Worm (Caenorhabditis elegans): ENCODE data around the gene shw-3.

shw-3 gene

ce11 chrV:13021540-13021939, 34.6 kb upstream of the shw-3 start:
- TF ChIP-seq nhr-28 (tag; optimal IDR thresholded peaks at IDR 0.05) (no peak), pqm-1 (tag; optimal IDR thresholded peaks at IDR 0.05) (no peak), unc-62 (GFP tag; optimal IDR thresholded peaks at IDR 0.05 in 1 of 2) (peak in 1 of 2 experiments; percentile 87), unc-62 (tag; optimal IDR thresholded peaks at IDR 0.05) (no peak)

- no peak for TF ChIP-seq rbr-2 (tag; optimal IDR thresholded peaks at IDR 0.05)
- no peak for TF ChIP-seq ama-1 (optimal IDR thresholded peaks at IDR 0.05)
- no peak for TF ChIP-seq R02D3.7 (tag; optimal IDR thresholded peaks at IDR 0.05)
- TF ChIP-seq mxl-2 (GFP tag; conservative IDR thresholded peaks at IDR 0.05) = no peak
- no peak for TF ChIP-seq lir-3 (tag; optimal IDR thresholded peaks at IDR 0.05)
- no peak for TF ChIP-seq duxl-1 (tag; optimal IDR thresholded peaks at IDR 0.05; ENCODE audit: poor library complexity)
- no peak for TF ChIP-seq cey-2 (tag; optimal IDR thresholded peaks at IDR 0.05; ENCODE audit: borderline replicate concordance, insufficient read depth)
- no peak for TF ChIP-seq nhr-6 (tag; optimal IDR thresholded peaks at IDR 0.05)
- TF ChIP-seq zfp-2 (tag; optimal IDR thresholded peaks at IDR 0.05) = no peak
- no peak for TF ChIP-seq mxl-3 (GFP tag; optimal IDR thresholded peaks at IDR 0.05)
Measured at ce11 chrV:13020638-13021037, 33.7 kb upstream of the shw-3 start.

- TF ChIP-seq ces-1 (GFP tag; optimal IDR thresholded peaks at IDR 0.05) = peak; percentile 86
- no peak for TF ChIP-seq lin-29 (GFP tag; IDR thresholded peaks at IDR 0.05)
Measured at ce11 chrV:13020014-13020413, 33.1 kb upstream of the shw-3 start.

ce11 chrV:13018761-13019160, 31.8 kb upstream of the shw-3 start, which contains the start of gene fmi-1:
fmi-1 (plus strand) TSS chrV:13019061.
- TF ChIP-seq ZK337.2 (GFP tag; IDR thresholded peaks at IDR 0.05) (no peak), ceh-82 (tag; optimal IDR thresholded peaks at IDR 0.05) (no peak), lin-29 (GFP tag; IDR thresholded peaks at IDR 0.05) (no peak), nhr-237 (tag; optimal IDR thresholded peaks at IDR 0.05) (no peak), fos-1 (tag; optimal IDR thresholded peaks at IDR 0.05) (no peak), aha-1 (tag) (peak; percentile 49), zfp-2 (tag; optimal IDR thresholded peaks at IDR 0.05) (no peak), aly-2 (tag; optimal IDR thresholded peaks at IDR 0.05) (no peak)

ce11 chrV:13018233-13018632, 31.3 kb upstream of the shw-3 start:
- TF ChIP-seq mep-1 (tag; optimal IDR thresholded peaks at IDR 0.05) (no peak), arid-1 (GFP tag; conservative IDR thresholded peaks at IDR 0.05) (no peak), aha-1 (tag) (peak; percentile 65)

- TF ChIP-seq fos-1 (tag; optimal IDR thresholded peaks at IDR 0.05) = no peak
- TF ChIP-seq dpl-1 (GFP tag; optimal IDR thresholded peaks at IDR 0.05) = no peak
- TF ChIP-seq nhr-28 (tag; optimal IDR thresholded peaks at IDR 0.05) = no peak
- no peak for TF ChIP-seq lin-29 (GFP tag; IDR thresholded peaks at IDR 0.05)
- no peak for TF ChIP-seq Y5F2A.4 (GFP tag; optimal IDR thresholded peaks at IDR 0.05)
- TF ChIP-seq daf-19 (GFP tag; conservative IDR thresholded peaks at IDR 0.05) = no peak
- TF ChIP-seq ZK337.2 (GFP tag; IDR thresholded peaks at IDR 0.05) = no peak
- TF ChIP-seq F44E2.7 (GFP tag; IDR thresholded peaks at IDR 0.05) = no peak
- TF ChIP-seq zag-1 (tag; optimal IDR thresholded peaks at IDR 0.05) = no peak
- TF ChIP-seq spr-1 (tag; optimal IDR thresholded peaks at IDR 0.05) = no peak
- no peak for TF ChIP-seq ZK546.5 (tag; optimal IDR thresholded peaks at IDR 0.05)
- no peak for TF ChIP-seq F26F4.8 (GFP tag; conservative IDR thresholded peaks at IDR 0.05)
- TF ChIP-seq ztf-7 (tag; optimal IDR thresholded peaks at IDR 0.05) = no peak
- TF ChIP-seq nhr-42 (GFP tag; IDR thresholded peaks at IDR 0.05) = no peak
- TF ChIP-seq cey-2 (tag; optimal IDR thresholded peaks at IDR 0.05; ENCODE audit: borderline replicate concordance, insufficient read depth) = no peak
- no peak for TF ChIP-seq zfp-3 (GFP tag; conservative IDR thresholded peaks at IDR 0.05)
- no peak for TF ChIP-seq hmg-1.1 (GFP tag; IDR thresholded peaks at IDR 0.05)
- TF ChIP-seq ztf-11 (tag; optimal IDR thresholded peaks at IDR 0.05) = no peak
- TF ChIP-seq hif-1 (tag; optimal IDR thresholded peaks at IDR 0.05) = no peak
Measured at ce11 chrV:13013844-13014243, 26.9 kb upstream of the shw-3 start, which contains the start of gene F15B9.6. F15B9.6 (plus strand) TSS chrV:13014144.
